Fruit fly (Drosophila melanogaster) whole organism: ENCODE results near the gene WDR79.

ENCODE experiments used
- CG8478 ChIP-seq: fragments of >200 bp; optimal IDR thresholded peaks from 2 replicates; lab custom pipeline; 2018; ENCODE audit warnings: inconsistent platforms
- Dll ChIP-seq: fragments of >200 bp; optimal IDR thresholded peaks from 2 replicates; lab custom pipeline; 2017
- EcR ChIP-seq, 2 experiments: fragments of >200 bp; optimal IDR thresholded peaks; 2 replicates each; lab custom pipeline; 2017; ENCODE audit warnings: missing biosample characterization in 2 of 2, missing genetic modification characterization in 2 of 2, missing genetic modification reagents in 2 of 2
- pan ChIP-seq: fragments of >200 bp; optimal IDR thresholded peaks from 2 replicates; lab custom pipeline; 2017
- psq ChIP-seq: fragments of >200 bp; optimal IDR thresholded peaks from 2 replicates; lab custom pipeline; 2017
- usp ChIP-seq: fragments of >200 bp; optimal IDR thresholded peaks from 2 replicates; lab custom pipeline; 2017; ENCODE audit warnings: missing biosample characterization, missing genetic modification characterization, mixed read lengths

The WDR79 gene

DNA sequence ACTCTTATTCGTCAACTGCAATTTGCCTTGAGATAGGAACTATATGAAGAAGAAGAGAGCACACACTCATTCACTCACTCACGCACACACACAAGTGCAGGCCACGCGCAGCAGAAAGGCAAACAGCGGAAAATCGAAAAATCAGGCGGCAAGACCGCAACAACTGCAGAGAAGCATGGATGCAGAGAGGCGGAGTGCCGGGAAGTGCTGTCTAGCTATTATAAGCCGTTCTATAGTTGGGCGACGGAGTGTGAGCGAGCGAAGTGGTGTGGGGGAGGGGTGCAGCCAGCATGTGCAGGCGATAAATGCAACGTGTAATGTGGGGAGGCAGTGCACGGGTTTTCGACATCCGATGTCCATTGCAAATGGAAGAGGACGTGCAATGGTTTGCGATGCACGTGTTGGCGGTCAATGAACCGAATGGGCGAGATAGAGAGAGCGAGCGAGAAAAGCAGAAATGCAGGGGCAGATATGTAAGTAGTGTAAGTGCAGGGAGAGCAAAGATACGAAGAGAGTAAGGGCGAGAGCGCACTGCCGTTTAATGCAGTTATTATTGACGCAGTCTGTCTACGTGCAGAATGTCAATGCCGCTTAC is 48.7 kb downstream of the WDR79 start:
- TF ChIP-seq usp (GFP tag; lab: Kevin White, UChicago) (no peak), pan (lab: Kevin White, UChicago) (no peak), psq (lab: Kevin White, UChicago) (no peak), Dll (lab: Kevin White, UChicago) (no peak), CG8478 (lab: Kevin White, UChicago) (no peak), EcR (GFP tag; optimal IDR thresholded peaks at IDR 0.05; lab: Kevin White, UChicago) (peak; percentile 99 to 100)

DNA sequence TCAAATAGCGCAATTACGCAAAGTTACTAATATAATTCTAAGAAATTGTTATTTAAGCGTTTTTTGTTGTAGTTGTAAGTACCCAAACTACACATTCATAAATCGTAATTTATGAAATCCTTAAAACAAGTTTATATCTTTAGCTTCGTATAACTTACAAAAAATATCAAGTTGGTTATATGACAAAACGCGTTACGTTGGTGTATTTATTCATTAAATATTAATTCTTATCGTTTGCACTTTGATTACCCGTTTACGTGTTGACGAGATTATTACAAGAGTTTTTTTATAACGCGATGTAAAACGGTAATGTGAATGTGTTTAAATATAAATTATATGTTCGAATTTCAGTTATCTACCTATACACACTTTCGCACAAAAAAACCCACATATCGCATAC is 49.9 kb downstream of the WDR79 start:
- TF ChIP-seq CG8478 (lab: Kevin White, UChicago) (no peak), EcR (GFP tag; optimal IDR thresholded peaks at IDR 0.05; lab: Kevin White, UChicago) (no peak), psq (lab: Kevin White, UChicago) (no peak), Dll (lab: Kevin White, UChicago) (no peak)

DNA sequence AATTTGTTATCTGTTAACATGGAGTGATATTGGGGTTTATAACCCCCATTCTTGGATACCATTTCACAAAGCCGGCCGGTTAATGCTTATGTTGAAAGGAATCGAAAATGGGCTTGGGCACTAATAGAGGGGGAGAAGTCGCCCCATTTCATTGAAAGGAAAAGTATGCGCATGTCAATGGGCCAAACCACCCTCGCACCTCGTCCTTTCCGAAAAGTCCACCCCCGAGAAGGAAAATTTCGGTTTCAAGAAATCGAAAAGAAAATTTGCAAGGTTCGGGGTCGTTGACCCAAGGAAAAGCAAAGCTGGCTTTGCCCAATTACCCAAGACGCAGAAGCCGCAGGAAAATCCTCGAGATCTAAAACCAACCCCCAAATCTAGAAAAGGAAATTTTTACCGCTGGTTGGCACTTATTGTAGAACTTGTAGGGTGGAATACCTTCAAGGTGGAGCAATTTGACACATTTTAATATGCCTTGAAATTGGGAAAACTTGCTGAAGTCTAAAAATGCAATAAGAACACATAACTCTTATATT is 50.7 kb downstream of the WDR79 start:
- no peak for TF ChIP-seq CG8478 (lab: Kevin White, UChicago)
- no peak for TF ChIP-seq pan (lab: Kevin White, UChicago)
- TF ChIP-seq psq (lab: Kevin White, UChicago): no peak
- no peak for TF ChIP-seq Dll (lab: Kevin White, UChicago)
- no peak for TF ChIP-seq usp (GFP tag; lab: Kevin White, UChicago)
- peak in 1 of 2 experiments; percentile 16 for TF ChIP-seq EcR (GFP tag; optimal IDR thresholded peaks at IDR 0.05; lab: Kevin White, UChicago)

DNA sequence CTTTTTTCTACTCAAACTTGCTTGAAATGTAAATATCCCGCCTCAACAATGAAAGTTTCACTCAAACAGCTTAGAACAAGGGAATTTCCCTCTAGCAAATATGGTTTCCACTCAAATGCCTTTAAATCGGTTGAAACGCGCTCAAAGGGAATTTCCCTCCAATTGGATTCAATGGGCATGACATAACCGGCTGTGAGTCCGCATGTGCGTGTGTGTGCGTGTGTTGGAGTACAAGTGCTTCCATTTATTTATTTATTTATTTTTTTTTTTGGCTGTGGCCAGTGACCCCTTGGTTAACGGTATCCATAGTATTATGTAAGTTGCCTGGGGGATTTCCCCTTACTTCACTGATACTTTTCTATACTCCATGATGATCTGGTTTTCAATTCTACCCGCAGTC is 51.4 kb downstream of the WDR79 start:
- TF ChIP-seq CG8478 (lab: Kevin White, UChicago) (no peak), usp (GFP tag; lab: Kevin White, UChicago) (no peak), psq (lab: Kevin White, UChicago) (no peak), EcR (GFP tag; optimal IDR thresholded peaks at IDR 0.05; lab: Kevin White, UChicago) (no peak), Dll (lab: Kevin White, UChicago) (no peak), pan (lab: Kevin White, UChicago) (no peak)
